Worm (Caenorhabditis elegans) whole organism, L4 larva: ENCODE results near the gene top-3.

Experiments
- F26F4.8 ChIP-seq: fragments of 200-800 bp; sonication (Bioruptor generic); conservative IDR thresholded peaks from 2 replicates; pipeline ENCODE4 v1.3.6; 2022; ENCODE audit warnings: missing genetic modification characterization, missing compliant biosample characterization
- F37D6.2 ChIP-seq: sonication (generic microtip); optimal IDR thresholded peaks from 2 replicates; lab custom pipeline; 2016; ENCODE audit warnings: mild to moderate bottlenecking, missing genetic modification characterization, missing compliant biosample characterization
- F44E2.7 ChIP-seq: fragments of 200-800 bp; sonication (Bioruptor generic); IDR thresholded peaks from 2 replicates; pipeline ENCODE4 v2.1.2; 2022; ENCODE audit warnings: missing genetic modification characterization, missing compliant biosample characterization
- F49E8.2 ChIP-seq: sonication (generic microtip); optimal IDR thresholded peaks from 2 replicates; lab custom pipeline; 2016; ENCODE audit warnings: missing compliant biosample characterization, mild to moderate bottlenecking, missing genetic modification characterization, borderline replicate concordance
- Y75B8A.6 ChIP-seq: fragments of 200-800 bp; sonication (Bioruptor generic); IDR thresholded peaks from 2 replicates; pipeline ENCODE4 v1.3.6; 2022; ENCODE audit warnings: missing genetic modification reagents, missing genetic modification characterization, missing compliant biosample characterization
- ZK337.2 ChIP-seq: fragments of 200-800 bp; sonication (Bioruptor generic); IDR thresholded peaks from 2 replicates; pipeline ENCODE4 v1.3.6; 2022; ENCODE audit warnings: missing genetic modification reagents, missing genetic modification characterization, missing compliant biosample characterization
- aha-1 ChIP-seq: fragments of 150-350 bp; peaks from one replicate; lab custom pipeline; 2014; ENCODE audit warnings: missing biosample characterization, missing genetic modification characterization
- aly-2 ChIP-seq: sonication (generic microtip); optimal IDR thresholded peaks from 2 replicates; lab custom pipeline; 2018; ENCODE audit warnings: missing biosample characterization, missing genetic modification characterization
- attf-4 ChIP-seq: sonication (generic microtip); optimal IDR thresholded peaks from 3 replicates; lab custom pipeline; 2017; ENCODE audit warnings: missing biosample characterization, missing genetic modification characterization
- ceh-20 ChIP-seq: fragments of 200-800 bp; sonication (Bioruptor generic); IDR thresholded peaks from 2 replicates; pipeline ENCODE4 v1.3.6; 2022; ENCODE audit warnings: missing genetic modification reagents, missing genetic modification characterization, missing compliant biosample characterization
- ceh-28 ChIP-seq: fragments of 150-350 bp; optimal IDR thresholded peaks from 2 replicates; lab custom pipeline; 2014; ENCODE audit warnings: missing biosample characterization, missing genetic modification reagents, missing genetic modification characterization
- ceh-44 ChIP-seq: fragments of 200-800 bp; sonication (Bioruptor generic); IDR thresholded peaks from 2 replicates; pipeline ENCODE4 v1.3.6; 2022; ENCODE audit warnings: missing genetic modification reagents, missing genetic modification characterization, missing compliant biosample characterization
- ceh-82 ChIP-seq: sonication (generic microtip); optimal IDR thresholded peaks from 2 replicates; lab custom pipeline; 2017; ENCODE audit warnings: missing biosample characterization, missing genetic modification characterization
- ces-1 ChIP-seq: fragments of 150-350 bp; sonication (generic microtip); optimal IDR thresholded peaks from 4 replicates; lab custom pipeline; 2014; ENCODE audit warnings: missing biosample characterization, missing genetic modification reagents, missing genetic modification characterization
- ctbp-1 ChIP-seq: fragments of 200-800 bp; sonication (Bioruptor generic); IDR thresholded peaks from 2 replicates; pipeline ENCODE4 v1.3.6; 2022; ENCODE audit warnings: missing genetic modification reagents, missing genetic modification characterization, missing compliant biosample characterization
- daf-16 ChIP-seq, 3 experiments: sonication (generic microtip); optimal IDR thresholded peaks; 2 replicates each; lab custom pipeline; 2016 to 2017; ENCODE audit warnings: missing genetic modification characterization in 3 of 3, missing genetic modification reagents in 3 of 3, mild to moderate bottlenecking in 2 of 3, missing compliant biosample characterization in 2 of 3, missing biosample characterization in 1 of 3, moderate library complexity in 1 of 3
- dmd-6 ChIP-seq: fragments of 200-800 bp; sonication (Bioruptor generic); IDR thresholded peaks from 2 replicates; pipeline ENCODE4 v1.3.6; 2022; ENCODE audit warnings: missing genetic modification reagents, missing genetic modification characterization, missing compliant biosample characterization
- dmd-8 ChIP-seq: fragments of 200-800 bp; sonication (Bioruptor generic); IDR thresholded peaks from 2 replicates; pipeline ENCODE4 v1.3.6; 2022; ENCODE audit warnings: missing genetic modification characterization, missing compliant biosample characterization
- dpl-1 ChIP-seq: fragments of 150-350 bp; optimal IDR thresholded peaks from 2 replicates; lab custom pipeline; 2014; ENCODE audit warnings: missing biosample characterization, missing genetic modification reagents, missing genetic modification characterization
- duxl-1 ChIP-seq: sonication (generic microtip); optimal IDR thresholded peaks from 2 replicates; lab custom pipeline; 2016; ENCODE audit warnings: mild to moderate bottlenecking, missing genetic modification characterization, moderate library complexity, missing compliant biosample characterization; ENCODE audit not compliant: poor library complexity
- fos-1 ChIP-seq: fragments of 150-350 bp; optimal IDR thresholded peaks from 2 replicates; lab custom pipeline; 2014; ENCODE audit warnings: missing biosample characterization, missing genetic modification characterization
- hlh-11 ChIP-seq: fragments of 200-800 bp; sonication (Bioruptor generic); optimal IDR thresholded peaks from 2 replicates; lab custom pipeline; 2018; ENCODE audit warnings: mild to moderate bottlenecking, missing genetic modification characterization, missing compliant biosample characterization
- hlh-30 ChIP-seq: sonication (generic microtip); optimal IDR thresholded peaks from 2 replicates; lab custom pipeline; 2017; ENCODE audit warnings: antibody characterized with exemption, mild to moderate bottlenecking, missing genetic modification characterization, missing compliant biosample characterization; ENCODE audit not compliant: insufficient read depth
- lim-7 ChIP-seq: fragments of 200-800 bp; sonication (Bioruptor generic); IDR thresholded peaks from 2 replicates; pipeline ENCODE4 v1.3.6; 2022; ENCODE audit warnings: missing genetic modification characterization, missing compliant biosample characterization
- lin-38 ChIP-seq: fragments of 200-800 bp; sonication (Bioruptor generic); IDR thresholded peaks from 2 replicates; pipeline ENCODE4 v1.3.6; 2022; ENCODE audit warnings: missing genetic modification reagents, missing genetic modification characterization, missing compliant biosample characterization
- lin-39 ChIP-seq: fragments of 150-350 bp; optimal IDR thresholded peaks from 2 replicates; lab custom pipeline; 2014; ENCODE audit warnings: missing biosample characterization, missing genetic modification reagents, missing genetic modification characterization
- madf-9 ChIP-seq: fragments of 200-800 bp; sonication (Bioruptor generic); conservative IDR thresholded peaks from 2 replicates; pipeline ENCODE4 v1.3.6; 2022; ENCODE audit warnings: missing genetic modification reagents, missing genetic modification characterization, missing compliant biosample characterization
- mdt-29 ChIP-seq: fragments of 200-800 bp; sonication (Bioruptor generic); IDR thresholded peaks from 2 replicates; pipeline ENCODE4 v1.3.6; 2022; ENCODE audit warnings: missing genetic modification reagents, missing genetic modification characterization, missing compliant biosample characterization
- mep-1 ChIP-seq: fragments of 150-350 bp; sonication (generic microtip); optimal IDR thresholded peaks from 3 replicates; lab custom pipeline; 2014; ENCODE audit warnings: missing biosample characterization, missing genetic modification characterization
- mes-2 ChIP-seq: sonication (generic microtip); optimal IDR thresholded peaks from 2 replicates; lab custom pipeline; 2016; ENCODE audit warnings: missing genotype, mild to moderate bottlenecking, missing genetic modification characterization, missing compliant biosample characterization; ENCODE audit not compliant: poor library complexity, severe bottlenecking
- mxl-2 ChIP-seq: fragments of 200-800 bp; sonication (Bioruptor generic); conservative IDR thresholded peaks from 2 replicates; pipeline ENCODE4 v1.3.6; 2022; ENCODE audit warnings: missing genetic modification reagents, missing genetic modification characterization, missing compliant biosample characterization
- nhr-102 ChIP-seq: sonication (generic microtip); optimal IDR thresholded peaks from 2 replicates; lab custom pipeline; 2016; ENCODE audit warnings: mild to moderate bottlenecking, missing genetic modification characterization, moderate library complexity, missing compliant biosample characterization
- nhr-11 ChIP-seq: fragments of 150-350 bp; optimal IDR thresholded peaks from 2 replicates; lab custom pipeline; 2014; ENCODE audit warnings: missing biosample characterization, missing genetic modification characterization
- nhr-111 ChIP-seq: fragments of 200-800 bp; sonication (Bioruptor generic); optimal IDR thresholded peaks from 2 replicates; lab custom pipeline; 2018; ENCODE audit warnings: mild to moderate bottlenecking, missing genetic modification characterization, missing compliant biosample characterization
- nhr-48 ChIP-seq: sonication (generic microtip); optimal IDR thresholded peaks from 2 replicates; lab custom pipeline; 2016; ENCODE audit warnings: mild to moderate bottlenecking, missing genetic modification characterization, missing compliant biosample characterization
- nhr-76 ChIP-seq: fragments of 150-350 bp; optimal IDR thresholded peaks from 2 replicates; lab custom pipeline; 2014; ENCODE audit warnings: missing biosample characterization, missing genetic modification characterization
- nhr-77 ChIP-seq: fragments of 150-350 bp; optimal IDR thresholded peaks from 2 replicates; lab custom pipeline; 2014; ENCODE audit warnings: missing biosample characterization, missing genetic modification characterization
- php-3 ChIP-seq: fragments of 200-800 bp; sonication (Bioruptor generic); IDR thresholded peaks from 2 replicates; pipeline ENCODE4 v1.3.6; 2022; ENCODE audit warnings: missing genetic modification reagents, missing genetic modification characterization, missing compliant biosample characterization
- pqm-1 ChIP-seq: sonication (generic microtip); optimal IDR thresholded peaks from 2 replicates; lab custom pipeline; 2017; ENCODE audit warnings: missing biosample characterization, missing genetic modification characterization
- rbr-2 ChIP-seq: sonication (generic microtip); optimal IDR thresholded peaks from 2 replicates; lab custom pipeline; 2016; ENCODE audit warnings: missing genotype, missing genetic modification characterization, missing compliant biosample characterization
- saeg-2 ChIP-seq: fragments of 200-800 bp; sonication (Bioruptor generic); IDR thresholded peaks from 2 replicates; pipeline ENCODE4 v1.3.6; 2022; ENCODE audit warnings: missing genetic modification reagents, missing genetic modification characterization, missing compliant biosample characterization
- sdz-12 ChIP-seq: fragments of 200-800 bp; sonication (Bioruptor generic); optimal IDR thresholded peaks from 2 replicates; lab custom pipeline; 2018; ENCODE audit warnings: mild to moderate bottlenecking, missing genetic modification characterization, missing compliant biosample characterization
- skn-1 ChIP-seq: fragments of 150-350 bp; optimal IDR thresholded peaks from 2 replicates; lab custom pipeline; 2014; ENCODE audit warnings: missing biosample characterization, missing genetic modification characterization
- tag-97 ChIP-seq: fragments of 200-800 bp; sonication (Bioruptor generic); IDR thresholded peaks from 2 replicates; pipeline ENCODE4 v1.3.6; 2022; ENCODE audit warnings: missing genetic modification characterization, missing compliant biosample characterization
- unc-130 ChIP-seq: sonication (generic microtip); optimal IDR thresholded peaks from 2 replicates; lab custom pipeline; 2016; ENCODE audit warnings: missing genetic modification reagents, missing genetic modification characterization, missing compliant biosample characterization
- unc-62 ChIP-seq, 3 experiments: fragments of 150-350 bp in 1 of 3; sonication (generic microtip); optimal IDR thresholded peaks in 2 of 3; peaks in 1 of 3; 1 replicate in 1 of 3; 2 replicates in 2 of 3; lab custom pipeline; 2014 to 2017; ENCODE audit warnings: missing biosample characterization in 3 of 3, missing genetic modification characterization in 3 of 3, missing genetic modification reagents in 3 of 3, missing genotype in 1 of 3
- zag-1 ChIP-seq: fragments of 150-350 bp; optimal IDR thresholded peaks from 2 replicates; lab custom pipeline; 2014; ENCODE audit warnings: missing biosample characterization, missing genetic modification characterization
- zip-11 ChIP-seq: fragments of 200-800 bp; sonication (Bioruptor generic); IDR thresholded peaks from 2 replicates; pipeline ENCODE4 v1.3.6; 2022; ENCODE audit warnings: missing genetic modification characterization, missing compliant biosample characterization
- ztf-7 ChIP-seq: fragments of 150-350 bp; optimal IDR thresholded peaks from 2 replicates; lab custom pipeline; 2014; ENCODE audit warnings: missing biosample characterization, missing genetic modification characterization

top-3 gene

DNA sequence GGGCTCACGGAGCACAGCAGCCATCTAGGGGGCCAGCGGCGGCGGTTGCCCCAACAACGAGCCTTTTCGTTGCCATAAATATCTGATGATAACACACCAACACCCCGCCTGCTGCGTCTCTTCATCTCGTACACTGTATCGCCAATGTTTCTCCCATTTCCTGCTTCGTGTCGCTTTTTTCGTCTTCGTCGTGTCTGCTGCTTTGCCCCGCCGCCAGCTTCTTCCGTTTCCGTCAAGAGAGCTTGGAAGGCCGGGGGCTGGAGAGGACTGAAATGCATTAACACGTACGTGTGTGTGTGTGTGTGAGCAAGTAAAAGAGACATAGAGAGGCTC lies 24.1 kb downstream of the top-3 start (continued):
- TF ChIP-seq F49E8.2, result no peak
- no peak for TF ChIP-seq mes-2 (tag; lab: Kevin White, UChicago)
- TF ChIP-seq saeg-2 (GFP tag; lab: Robert Waterston, UW), result no peak
- TF ChIP-seq F37D6.2 (tag; lab: Kevin White, UChicago), result peak; percentile 6
- no peak for TF ChIP-seq hlh-11 (tag; lab: Kevin White, UChicago)
- no peak for TF ChIP-seq F26F4.8
- no peak for TF ChIP-seq nhr-102 (tag; lab: Kevin White, UChicago)
- 0 out of 2 replicates have a peak, but pooled peaks have one; percentile 21 for TF ChIP-seq ctbp-1 (GFP tag; lab: Robert Waterston, UW)
- TF ChIP-seq tag-97 (GFP tag; lab: Robert Waterston, UW), result no peak
- no peak for TF ChIP-seq mxl-2 (GFP tag; lab: Robert Waterston, UW)
- no peak for TF ChIP-seq lim-7
- no peak for TF ChIP-seq duxl-1 (tag; lab: Kevin White, UChicago)
- TF ChIP-seq aha-1 (tag; lab: Kevin White, UChicago), result peak; percentile 96
- no peak for TF ChIP-seq dmd-8 (GFP tag; lab: Robert Waterston, UW)
- TF ChIP-seq zip-11 (GFP tag; lab: Robert Waterston, UW), result no peak
- no peak for TF ChIP-seq fos-1
- no peak for TF ChIP-seq mep-1 (tag; lab: Kevin White, UChicago)
- no peak for TF ChIP-seq zag-1 (tag; lab: Kevin White, UChicago)
- TF ChIP-seq nhr-77 (tag; lab: Kevin White, UChicago), result no peak
- no peak for TF ChIP-seq ZK337.2 (GFP tag; lab: Robert Waterston, UW)
- TF ChIP-seq dpl-1 (GFP tag; lab: Kevin White, UChicago), result peak; percentile 18
- no peak for TF ChIP-seq ceh-44 (GFP tag; lab: Robert Waterston, UW)
- TF ChIP-seq rbr-2, result peak; percentile 47
- no peak for TF ChIP-seq nhr-111 (GFP tag; lab: Kevin White, UChicago)
- TF ChIP-seq madf-9 (GFP tag; lab: Robert Waterston, UW), result no peak
- no peak for TF ChIP-seq nhr-11 (tag; lab: Kevin White, UChicago)
- TF ChIP-seq nhr-48 (tag; lab: Kevin White, UChicago), result no peak
- no peak for TF ChIP-seq pqm-1 (tag; lab: Kevin White, UChicago)
- TF ChIP-seq ceh-20 (GFP tag; lab: Robert Waterston, UW), result no peak
- TF ChIP-seq Y75B8A.6 (GFP tag; lab: Robert Waterston, UW), result no peak
- TF ChIP-seq lin-38, result no peak; the same call in 1 of the 2 replicates
- no peak for TF ChIP-seq ceh-82 (tag; lab: Kevin White, UChicago)
- no peak for TF ChIP-seq ceh-28 (tag; lab: Kevin White, UChicago)
- no peak for TF ChIP-seq ztf-7 (tag; lab: Kevin White, UChicago)
- no peak for TF ChIP-seq attf-4 (tag; lab: Kevin White, UChicago)
- TF ChIP-seq F44E2.7 (GFP tag; lab: Robert Waterston, UW), result no peak
- TF ChIP-seq sdz-12 (GFP tag; lab: Kevin White, UChicago), result no peak
- no peak for TF ChIP-seq aly-2 (tag; lab: Kevin White, UChicago)
- 0 out of 2 replicates have a peak, but pooled peaks have one; percentile 7 for TF ChIP-seq mdt-29

DNA sequence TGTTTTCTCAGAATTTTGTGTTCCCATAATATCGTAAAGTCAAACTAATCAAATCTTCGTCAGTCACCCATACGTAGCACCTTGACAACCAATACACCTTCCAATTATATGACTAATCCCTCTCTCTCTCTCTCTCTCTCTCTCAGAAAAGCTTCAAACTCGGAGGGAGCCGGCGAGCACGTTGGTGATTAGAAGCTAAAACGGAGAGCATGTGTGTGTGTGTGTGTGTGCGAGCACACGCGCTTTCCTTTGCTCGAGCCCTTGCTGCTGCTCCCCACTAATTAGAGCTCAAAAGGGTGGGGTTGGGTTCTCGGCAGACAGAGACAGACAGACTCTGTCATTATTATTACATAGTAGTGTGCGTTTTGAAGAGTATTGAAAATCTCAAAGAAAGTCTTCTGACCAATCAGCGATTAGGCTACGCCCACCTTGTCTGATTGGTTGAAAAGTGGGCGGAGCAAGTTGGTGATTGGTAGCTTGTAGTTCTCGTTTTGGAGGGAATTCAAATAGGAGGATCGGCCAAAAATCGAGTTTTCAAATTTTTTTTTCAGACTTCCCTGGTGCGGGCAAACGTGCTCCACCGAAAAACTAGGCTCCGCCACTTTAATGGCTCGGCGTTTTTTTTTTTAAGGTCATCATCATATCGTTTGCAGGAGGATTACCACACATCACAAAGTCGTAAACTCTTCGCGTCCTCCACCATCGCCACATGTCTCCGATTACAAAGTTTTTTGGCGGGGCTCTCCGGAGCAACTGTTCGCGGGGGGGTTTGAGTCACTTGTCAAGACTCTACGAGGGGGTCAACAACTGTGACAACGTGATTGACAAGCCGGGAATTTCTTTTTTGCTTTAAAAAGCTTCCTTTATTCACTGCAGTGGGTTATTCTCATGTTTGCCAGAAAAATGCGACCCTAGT lies 24.7 kb downstream of the top-3 start:
- TF ChIP-seq unc-62 (GFP tag; optimal IDR thresholded peaks at IDR 0.05 in 1 of 2; lab: Kevin White, UChicago) (peak in 1 of 2 experiments; percentile 96), unc-62 (tag; optimal IDR thresholded peaks at IDR 0.05; lab: Kevin White, UChicago) (no peak), mep-1 (tag; lab: Kevin White, UChicago) (no peak), dmd-6 (GFP tag; lab: Robert Waterston, UW) (no peak), nhr-11 (tag; lab: Kevin White, UChicago) (no peak), hlh-30 (tag; lab: Kevin White, UChicago) (peak; percentile 29), aly-2 (tag; lab: Kevin White, UChicago) (no peak), lin-39 (no peak), daf-16 (GFP tag; optimal IDR thresholded peaks at IDR 0.05; lab: Kevin White, UChicago) (peak in 1 of 2 experiments; percentile 1), daf-16 (tag; optimal IDR thresholded peaks at IDR 0.05; lab: Kevin White, UChicago) (no peak), nhr-76 (tag; lab: Kevin White, UChicago) (no peak), php-3 (GFP tag; lab: Robert Waterston, UW) (no peak), ces-1 (GFP tag; lab: Kevin White, UChicago) (no peak), saeg-2 (GFP tag; lab: Robert Waterston, UW) (no peak), skn-1 (tag; lab: Kevin White, UChicago) (no peak), unc-130 (no peak)
